Worm (Caenorhabditis elegans) whole organism, early embryonic: ENCODE measurements around the gene F46B6.6.

Experiments
- ama-1 ChIP-seq: fragments of 150-350 bp; optimal IDR thresholded peaks from 2 replicates; lab custom pipeline; 2014
- hmbx-1 ChIP-seq: sonication (generic microtip); optimal IDR thresholded peaks from 2 replicates; lab custom pipeline; 2016; ENCODE audit warnings: mild to moderate bottlenecking, missing genetic modification characterization, missing compliant biosample characterization
- hnd-1 ChIP-seq: sonication (generic microtip); optimal IDR thresholded peaks from 2 replicates; lab custom pipeline; 2016; ENCODE audit warnings: missing genetic modification characterization, missing compliant biosample characterization
- tbx-37 ChIP-seq: fragments of 200-800 bp; sonication (Bioruptor generic); conservative IDR thresholded peaks from 2 replicates; pipeline ENCODE4 v1.3.6; 2022; ENCODE audit warnings: missing genetic modification reagents, missing genetic modification characterization, missing compliant biosample characterization

- no peak for TF ChIP-seq hnd-1
- TF ChIP-seq tbx-37 (GFP tag; lab: Robert Waterston, UW): no peak
- no peak for TF ChIP-seq ama-1 (lab: Kevin White, UChicago)
- no peak for TF ChIP-seq hmbx-1 (tag; lab: Kevin White, UChicago)
Observed at ce11 chrV:9812216-9812615, 25.5 kb upstream of the F46B6.6 start.
